Fruit fly (Drosophila melanogaster): ENCODE results near the gene bdwf.

- TF ChIP-seq CG8478 (optimal IDR thresholded peaks at IDR 0.05) (no peak), CTCF (optimal IDR thresholded peaks at IDR 0.05) (no peak)
These were observed 11.4 kb downstream of the bdwf start, which contains the start of gene CG31268 for dm6 chr3R:17031502-17031901.

Data from S2 (cell line).